Worm (Caenorhabditis elegans): ENCODE results near the gene cwn-1.

ce11 chrII:121121-121520, 12.3 kb downstream of the cwn-1 start, which contains the start of gene K10B4.3:
- TF ChIP-seq cog-1 (tag; optimal IDR thresholded peaks at IDR 0.05) (no peak), tab-1 (GFP tag; IDR thresholded peaks at IDR 0.05) (no peak), flt-1 (GFP tag; IDR thresholded peaks at IDR 0.05) (no peak), ztf-23 (GFP tag; IDR thresholded peaks at IDR 0.05) (no peak), ztf-29 (GFP tag; IDR thresholded peaks at IDR 0.05) (no peak), ref-1 (GFP tag; conservative IDR thresholded peaks at IDR 0.05) (no peak), med-1 (GFP tag; optimal IDR thresholded peaks at IDR 0.05; ENCODE audit: insufficient read depth) (no peak), T22C8.4 (GFP tag; IDR thresholded peaks at IDR 0.05) (no peak), klf-2 (GFP tag; conservative IDR thresholded peaks at IDR 0.05) (no peak)

Data from whole organism, midembryonic.